Worm (Caenorhabditis elegans) whole organism, L2 larva: ENCODE results near the gene elo-8.
"Not testable (repeated sequence)": the region's sequence is repeated elsewhere in the genome, so short reads cannot be mapped to it uniquely, and the experiment has no call there.

Source experiments
- C34F6.9 ChIP-seq: fragments of 150-350 bp; optimal IDR thresholded peaks from 2 replicates; lab custom pipeline; 2014; ENCODE audit warnings: missing biosample characterization, missing genetic modification characterization
- R02D3.7 ChIP-seq: fragments of 150-350 bp; optimal IDR thresholded peaks from 2 replicates; lab custom pipeline; 2014; ENCODE audit warnings: missing biosample characterization, missing genetic modification characterization
- Y55F3AM.14 ChIP-seq: fragments of 200-800 bp; sonication (Bioruptor generic); optimal IDR thresholded peaks from 2 replicates; lab custom pipeline; 2018; ENCODE audit warnings: mild to moderate bottlenecking, missing genetic modification characterization, missing compliant biosample characterization
- ZK546.5 ChIP-seq: sonication (generic microtip); optimal IDR thresholded peaks from 2 replicates; lab custom pipeline; 2017; ENCODE audit warnings: missing biosample characterization, missing genetic modification characterization
- alr-1 ChIP-seq: fragments of 150-350 bp; optimal IDR thresholded peaks from 2 replicates; lab custom pipeline; 2014; ENCODE audit warnings: missing biosample characterization, missing genetic modification characterization
- ama-1 ChIP-seq: fragments of 150-350 bp; optimal IDR thresholded peaks from 2 replicates; lab custom pipeline; 2018; ENCODE audit warnings: inconsistent platforms
- blmp-1 ChIP-seq: sonication (generic microtip); optimal IDR thresholded peaks from 2 replicates; lab custom pipeline; 2017; ENCODE audit warnings: missing genetic modification characterization, mild to moderate bottlenecking, missing compliant biosample characterization, antibody characterized with exemption, moderate library complexity; ENCODE audit not compliant: insufficient read depth
- ceh-82 ChIP-seq: fragments of 150-350 bp; optimal IDR thresholded peaks from 2 replicates; lab custom pipeline; 2014; ENCODE audit warnings: missing biosample characterization, missing genetic modification characterization
- egl-27 ChIP-seq: sonication (generic microtip); optimal IDR thresholded peaks from 3 replicates; lab custom pipeline; 2017; ENCODE audit warnings: missing biosample characterization, missing genetic modification reagents, missing genetic modification characterization
- elt-3 ChIP-seq: sonication (generic microtip); optimal IDR thresholded peaks from 2 replicates; lab custom pipeline; 2017; ENCODE audit warnings: missing biosample characterization, missing genetic modification characterization
- lin-39 ChIP-seq: fragments of 150-350 bp; optimal IDR thresholded peaks from 2 replicates; lab custom pipeline; 2014; ENCODE audit warnings: missing biosample characterization, missing genetic modification reagents, missing genetic modification characterization
- lsy-2 ChIP-seq, 2 experiments: fragments of 150-350 bp in 1 of 2; sonication (generic microtip) in 1 of 2; optimal IDR thresholded peaks; 2 replicates each; lab custom pipeline; 2014 to 2017; ENCODE audit warnings: missing biosample characterization in 2 of 2, missing genetic modification characterization in 2 of 2
- mbf-1 ChIP-seq: sonication (generic microtip); optimal IDR thresholded peaks from 2 replicates; lab custom pipeline; 2017; ENCODE audit warnings: missing biosample characterization, missing genetic modification characterization
- nhr-11 ChIP-seq: fragments of 150-350 bp; optimal IDR thresholded peaks from 2 replicates; lab custom pipeline; 2014; ENCODE audit warnings: missing biosample characterization, missing genetic modification characterization
- nhr-12 ChIP-seq: fragments of 150-350 bp; optimal IDR thresholded peaks from 2 replicates; lab custom pipeline; 2014; ENCODE audit warnings: missing biosample characterization, missing genetic modification characterization
- nhr-129 ChIP-seq: fragments of 150-350 bp; optimal IDR thresholded peaks from 2 replicates; lab custom pipeline; 2014; ENCODE audit warnings: missing biosample characterization, missing genetic modification characterization
- nhr-21 ChIP-seq: fragments of 150-350 bp; optimal IDR thresholded peaks from 2 replicates; lab custom pipeline; 2014; ENCODE audit warnings: missing biosample characterization, missing genetic modification characterization
- nhr-23 ChIP-seq: fragments of 150-350 bp; optimal IDR thresholded peaks from 2 replicates; lab custom pipeline; 2014; ENCODE audit warnings: missing biosample characterization, missing genetic modification reagents, missing genetic modification characterization
- nhr-237 ChIP-seq: fragments of 150-350 bp; optimal IDR thresholded peaks from 2 replicates; lab custom pipeline; 2014; ENCODE audit warnings: missing biosample characterization, missing genetic modification characterization
- nhr-77 ChIP-seq: fragments of 150-350 bp; optimal IDR thresholded peaks from 2 replicates; lab custom pipeline; 2014; ENCODE audit warnings: missing biosample characterization, missing genetic modification characterization
- peb-1 ChIP-seq: fragments of 150-350 bp; optimal IDR thresholded peaks from 2 replicates; lab custom pipeline; 2014; ENCODE audit warnings: missing biosample characterization, missing genetic modification characterization
- sma-9 ChIP-seq, 2 experiments: fragments of 150-350 bp in 1 of 2; sonication (generic microtip) in 1 of 2; optimal IDR thresholded peaks; 2 replicates each; lab custom pipeline; 2014 to 2016; ENCODE audit warnings: missing genetic modification characterization in 2 of 2, mild to moderate bottlenecking in 1 of 2, missing biosample characterization in 1 of 2, missing compliant biosample characterization in 1 of 2, missing genetic modification reagents in 1 of 2, moderate library complexity in 1 of 2
- snpc-4 ChIP-seq: fragments of 150-350 bp; optimal IDR thresholded peaks from 2 replicates; lab custom pipeline; 2014; ENCODE audit warnings: missing biosample characterization, missing genetic modification characterization
- unc-39 ChIP-seq: fragments of 150-350 bp; optimal IDR thresholded peaks from 2 replicates; lab custom pipeline; 2014; ENCODE audit warnings: missing biosample characterization, missing genetic modification characterization
- unc-55 ChIP-seq: fragments of 150-350 bp; sonication (generic microtip); optimal IDR thresholded peaks from 3 replicates; lab custom pipeline; 2014; ENCODE audit warnings: missing biosample characterization, missing genetic modification reagents, missing genetic modification characterization
- unc-62 ChIP-seq: fragments of 150-350 bp; optimal IDR thresholded peaks from 2 replicates; lab custom pipeline; 2014; ENCODE audit warnings: missing biosample characterization, missing genetic modification reagents, missing genetic modification characterization
- ztf-1 ChIP-seq: fragments of 200-800 bp; sonication (Bioruptor generic); conservative IDR thresholded peaks from 2 replicates; pipeline ENCODE4 v1.3.6; 2022; ENCODE audit warnings: missing genetic modification characterization, missing compliant biosample characterization
- ztf-11 ChIP-seq: sonication (generic microtip); optimal IDR thresholded peaks from 2 replicates; lab custom pipeline; 2017; ENCODE audit warnings: missing biosample characterization, missing genetic modification characterization

elo-8 gene

ce11 chrIII:11224006-11224405, 7.9 kb downstream of the elo-8 start, which contains the start of gene Y47D3A.13:
Y47D3A.13 (minus strand) TSS chrIII:11224106.
- TF ChIP-seq ceh-82 (tag; lab: Kevin White, UChicago); elt-3 (tag; lab: Kevin White, UChicago); alr-1: not testable (repeated sequence)

ce11 chrIII:11221583-11222191, 10.2 kb downstream of the elo-8 start:
- no peak for TF ChIP-seq lin-39 (tag; lab: Kevin White, UChicago)
- TF ChIP-seq mbf-1 = no peak
- no peak for TF ChIP-seq nhr-129 (tag; lab: Kevin White, UChicago)
- TF ChIP-seq elt-3 (tag; lab: Kevin White, UChicago) = no peak

- TF ChIP-seq unc-62 (GFP tag; lab: Kevin White, UChicago) = no peak
- TF ChIP-seq nhr-12 (tag; lab: Kevin White, UChicago) = no peak
- no peak for TF ChIP-seq elt-3 (tag; lab: Kevin White, UChicago)
- no peak for TF ChIP-seq alr-1
- no peak for TF ChIP-seq lsy-2 (tag; optimal IDR thresholded peaks at IDR 0.05; lab: Kevin White, UChicago)
- no peak for TF ChIP-seq ama-1 (lab: Kevin White, UChicago)
- no peak for TF ChIP-seq sma-9 (GFP tag; optimal IDR thresholded peaks at IDR 0.05; lab: Kevin White, UChicago)
- no peak for TF ChIP-seq sma-9 (tag; optimal IDR thresholded peaks at IDR 0.05; lab: Kevin White, UChicago)
- TF ChIP-seq nhr-21 (tag; lab: Kevin White, UChicago) = no peak
- TF ChIP-seq nhr-129 (tag; lab: Kevin White, UChicago) = no peak
- no peak for TF ChIP-seq R02D3.7 (tag; lab: Kevin White, UChicago)
Measured at ce11 chrIII:11218150-11218841, 13.6 kb downstream of the elo-8 start, which contains the start of the genes tbx-34 and wht-8. tbx-34 (minus strand) TSS chrIII:11218250. wht-8 (plus strand) TSS chrIII:11218791.

- TF ChIP-seq sma-9 (GFP tag; optimal IDR thresholded peaks at IDR 0.05; lab: Kevin White, UChicago) (no peak), sma-9 (tag; optimal IDR thresholded peaks at IDR 0.05; lab: Kevin White, UChicago) (no peak), snpc-4 (tag; lab: Kevin White, UChicago) (no peak)
Measured at ce11 chrIII:11208371-11208770, 23.5 kb downstream of the elo-8 start.

ce11 chrIII:11207825-11208224, 24.0 kb downstream of the elo-8 start:
- TF ChIP-seq C34F6.9 = no peak
- TF ChIP-seq snpc-4 (tag; lab: Kevin White, UChicago) = no peak
- TF ChIP-seq ZK546.5 (tag; lab: Kevin White, UChicago) = no peak
- no peak for TF ChIP-seq ztf-11 (tag; lab: Kevin White, UChicago)
- no peak for TF ChIP-seq nhr-237 (tag; lab: Kevin White, UChicago)
- no peak for TF ChIP-seq peb-1
- no peak for TF ChIP-seq R02D3.7 (tag; lab: Kevin White, UChicago)
- no peak for TF ChIP-seq Y55F3AM.14
- no peak for TF ChIP-seq nhr-23
- no peak for TF ChIP-seq nhr-129 (tag; lab: Kevin White, UChicago)
- TF ChIP-seq unc-62 (GFP tag; lab: Kevin White, UChicago) = no peak
- TF ChIP-seq nhr-77 = no peak
- TF ChIP-seq blmp-1 (tag; lab: Kevin White, UChicago) = no peak
- no peak for TF ChIP-seq unc-55

ce11 chrIII:11206875-11207274, 25.0 kb downstream of the elo-8 start:
- TF ChIP-seq blmp-1 (tag; lab: Kevin White, UChicago) (no peak), lin-39 (tag; lab: Kevin White, UChicago) (no peak), ztf-1 (GFP tag; lab: Robert Waterston, UW) (no peak), ztf-11 (tag; lab: Kevin White, UChicago) (no peak), unc-39 (tag; lab: Kevin White, UChicago) (no peak), egl-27 (tag; lab: Kevin White, UChicago) (no peak), nhr-11 (tag; lab: Kevin White, UChicago) (no peak), ZK546.5 (tag; lab: Kevin White, UChicago) (no peak)
